Worm (Caenorhabditis elegans) whole organism, midembryonic: Measurements from ENCODE around the gene C49A9.6.
"Not testable (repeated sequence)": the region's sequence is repeated elsewhere in the genome, so short reads cannot be mapped to it uniquely, and the experiment has no call there.

ENCODE experiments used
- T22C8.4 ChIP-seq: fragments of 200-800 bp; sonication (Bioruptor generic); IDR thresholded peaks from 2 replicates; pipeline ENCODE4 v1.3.6; 2022; ENCODE audit warnings: missing genetic modification characterization, missing compliant biosample characterization
- cog-1 ChIP-seq: sonication (generic microtip); optimal IDR thresholded peaks from 2 replicates; lab custom pipeline; 2016; ENCODE audit warnings: missing genetic modification characterization, missing compliant biosample characterization
- flt-1 ChIP-seq: fragments of 200-800 bp; sonication (Bioruptor generic); IDR thresholded peaks from 2 replicates; pipeline ENCODE4 v1.3.6; 2022; ENCODE audit warnings: missing genetic modification characterization, missing compliant biosample characterization

- TF ChIP-seq cog-1 (tag; lab: Kevin White, UChicago); T22C8.4 (GFP tag; lab: Robert Waterston, UW); flt-1 (GFP tag; lab: Robert Waterston, UW): not testable (repeated sequence)
Observed at ce11 chrIV:6209958-6210357, 778 bp upstream of the C49A9.6 start.
